Fruit fly (Drosophila melanogaster) whole organism, larva: ENCODE measurements around the gene CG14147.

Source experiments
- noc ChIP-seq: fragments of 200-800 bp; sonication (Bioruptor generic); optimal IDR thresholded peaks from 3 replicates; lab custom pipeline; 2019; ENCODE audit warnings: missing biosample characterization, mild to moderate bottlenecking, missing genetic modification characterization, moderate library complexity

The CG14147 gene

dm6 chr3L:10972348-10972747 lies at the start of gene CG14147:
CG14147 (plus strand) TSS chr3L:10972648.
- no peak for TF ChIP-seq noc (tag; lab: Kevin White, UChicago)

DNA sequence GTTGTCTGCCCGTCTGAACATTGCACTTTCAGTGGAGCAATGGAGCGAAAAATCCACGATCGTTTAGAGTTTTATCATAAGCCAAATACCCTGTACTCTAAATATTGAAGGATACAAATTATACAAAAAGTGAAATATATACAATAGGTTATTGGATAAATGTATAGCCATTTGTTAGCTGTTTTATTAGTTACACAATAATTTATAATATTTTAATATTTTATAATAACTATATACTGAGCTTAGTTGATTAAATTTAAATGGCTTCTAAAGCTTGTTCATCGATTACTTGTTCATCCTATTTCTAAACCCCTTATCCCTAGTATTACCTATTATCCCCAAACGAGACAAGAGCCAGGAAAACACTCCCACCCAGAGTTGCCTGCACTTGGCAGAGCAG lies 49.5 kb upstream of the CG14147 start:
- no peak for TF ChIP-seq noc (tag; lab: Kevin White, UChicago)

DNA sequence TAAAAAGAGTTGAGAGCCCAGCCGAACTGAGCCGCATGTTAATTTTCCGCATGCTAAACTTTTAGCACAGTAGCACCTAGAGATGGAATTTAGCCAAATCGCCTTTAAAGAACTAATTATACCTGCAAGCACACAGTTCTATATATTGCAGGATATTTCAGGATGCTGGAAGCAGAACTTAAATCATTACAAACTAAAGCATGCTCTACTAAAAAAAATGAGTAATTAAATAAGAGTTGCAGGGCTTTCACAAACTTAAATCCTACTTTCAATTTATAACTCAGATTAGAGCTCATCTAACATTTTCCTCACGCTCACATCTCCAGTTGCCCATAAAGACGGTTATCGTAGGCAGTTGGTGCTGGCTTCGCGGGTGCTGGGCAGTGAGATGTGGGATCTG lies 47.8 kb upstream of the CG14147 start:
- TF ChIP-seq noc (tag; lab: Kevin White, UChicago), result no peak

- TF ChIP-seq noc (tag; lab: Kevin White, UChicago), result no peak
These were observed 45.1 kb upstream of the CG14147 start for dm6 chr3L:10927349-10927748.

dm6 chr3L:10927953-10928352 lies 44.5 kb upstream of the CG14147 start:
- no peak for TF ChIP-seq noc (tag; lab: Kevin White, UChicago)

DNA sequence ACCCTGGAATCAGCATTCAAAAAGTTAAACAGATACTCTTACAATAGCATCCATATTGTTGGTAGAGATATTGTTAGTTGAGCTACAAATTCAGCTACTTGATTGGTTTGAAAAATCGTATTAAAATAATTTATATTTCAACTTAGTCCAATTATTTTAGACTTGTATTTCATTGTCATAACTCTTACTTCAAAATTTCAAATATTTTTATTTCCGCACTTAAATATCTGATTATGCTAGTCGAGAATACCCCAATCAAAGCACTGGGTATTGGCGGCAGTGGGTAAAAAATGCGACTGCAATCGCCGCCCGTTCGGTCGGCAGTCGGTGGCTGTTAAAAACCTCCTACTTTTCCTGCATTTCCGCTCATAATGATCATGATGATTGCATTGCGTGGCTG lies 43.6 kb upstream of the CG14147 start:
- TF ChIP-seq noc (tag; lab: Kevin White, UChicago), result no peak

- no peak for TF ChIP-seq noc (tag; lab: Kevin White, UChicago)
These were observed 41.0 kb upstream of the CG14147 start for dm6 chr3L:10931430-10931829.

- TF ChIP-seq noc (tag; lab: Kevin White, UChicago), result no peak
These were observed 37.4 kb upstream of the CG14147 start for dm6 chr3L:10934983-10935539.

DNA sequence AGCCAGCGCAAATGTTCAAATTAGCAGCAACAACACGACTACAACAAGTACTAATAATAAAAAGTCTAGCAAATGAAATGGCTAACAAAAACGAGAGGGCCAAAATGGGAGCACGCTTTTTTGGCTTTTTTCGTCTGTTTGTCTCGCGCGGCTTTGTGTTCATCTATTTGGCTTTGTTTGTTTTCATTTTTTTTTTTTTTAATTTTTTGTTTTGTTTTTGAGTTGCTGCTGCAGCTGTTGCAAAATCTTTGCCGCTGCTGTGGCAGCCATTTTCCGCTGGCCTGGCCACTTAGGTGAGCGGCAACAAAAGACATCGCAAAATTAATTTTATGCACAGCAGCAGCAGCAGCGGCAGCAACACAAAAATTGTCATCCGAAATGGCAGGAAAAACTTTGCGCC lies 34.3 kb upstream of the CG14147 start:
- TF ChIP-seq noc (tag; lab: Kevin White, UChicago), result no peak

dm6 chr3L:10940312-10940711 lies 32.1 kb upstream of the CG14147 start:
- TF ChIP-seq noc (tag; lab: Kevin White, UChicago), result no peak

- TF ChIP-seq noc (tag; lab: Kevin White, UChicago), result no peak
These were observed 29.9 kb upstream of the CG14147 start for dm6 chr3L:10942541-10942940.

DNA sequence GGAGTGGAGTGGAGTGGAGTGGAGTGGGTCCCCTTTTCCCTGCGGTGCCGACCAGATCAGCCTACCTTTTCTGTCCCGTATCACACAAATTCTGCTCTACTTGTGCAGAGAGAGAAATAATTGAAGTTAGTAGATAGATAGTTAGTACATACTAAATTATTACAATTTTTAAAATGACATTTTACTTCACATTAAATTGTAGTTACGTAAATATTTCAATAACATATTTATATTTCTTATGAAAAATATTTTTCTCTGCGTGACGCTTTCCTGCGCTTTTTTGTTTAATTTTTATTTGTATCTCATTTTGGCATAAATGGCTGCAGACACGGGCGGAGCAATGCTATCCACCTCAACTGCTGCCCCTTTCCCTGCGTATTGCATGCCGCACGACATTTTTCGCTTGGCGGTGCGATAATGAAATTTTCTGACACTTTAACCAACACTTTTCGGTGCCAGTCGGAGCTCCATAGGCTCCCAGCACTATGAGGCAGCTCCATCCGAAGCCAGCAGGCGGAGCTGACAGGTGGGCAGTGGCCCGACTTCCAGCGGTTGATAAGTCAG lies 25.6 kb upstream of the CG14147 start:
- no peak for TF ChIP-seq noc (tag; lab: Kevin White, UChicago)

dm6 chr3L:10949685-10950286 lies 22.7 kb upstream of the CG14147 start:
- no peak for TF ChIP-seq noc (tag; lab: Kevin White, UChicago)

dm6 chr3L:10951109-10951508 lies 21.3 kb upstream of the CG14147 start:
- no peak for TF ChIP-seq noc (tag; lab: Kevin White, UChicago)

dm6 chr3L:10952106-10952653 lies 20.3 kb upstream of the CG14147 start:
- no peak for TF ChIP-seq noc (tag; lab: Kevin White, UChicago)

dm6 chr3L:10953628-10954129 lies 18.8 kb upstream of the CG14147 start:
- TF ChIP-seq noc (tag; lab: Kevin White, UChicago), result no peak

- TF ChIP-seq noc (tag; lab: Kevin White, UChicago), result no peak
These were observed 15.9 kb upstream of the CG14147 start for dm6 chr3L:10956558-10956957.
